Worm (Caenorhabditis elegans): ENCODE measurements around the gene C42D4.18.
A peak's percentile ranks its signal among the peaks of the same experiment; 100 is the strongest.

Gene C42D4.18

ce11 chrIV:7166553-7166952 lies at the start of gene C42D4.18:
TSS of gene C42D4.18 (plus strand) at chrIV:7166783.
- TF ChIP-seq pes-1 (GFP tag; IDR thresholded peaks at IDR 0.05) (no peak), tbx-37 (GFP tag; conservative IDR thresholded peaks at IDR 0.05) (no peak), sea-1 (GFP tag; conservative IDR thresholded peaks at IDR 0.05) (no peak), hmbx-1 (tag; optimal IDR thresholded peaks at IDR 0.05) (no peak)

DNA sequence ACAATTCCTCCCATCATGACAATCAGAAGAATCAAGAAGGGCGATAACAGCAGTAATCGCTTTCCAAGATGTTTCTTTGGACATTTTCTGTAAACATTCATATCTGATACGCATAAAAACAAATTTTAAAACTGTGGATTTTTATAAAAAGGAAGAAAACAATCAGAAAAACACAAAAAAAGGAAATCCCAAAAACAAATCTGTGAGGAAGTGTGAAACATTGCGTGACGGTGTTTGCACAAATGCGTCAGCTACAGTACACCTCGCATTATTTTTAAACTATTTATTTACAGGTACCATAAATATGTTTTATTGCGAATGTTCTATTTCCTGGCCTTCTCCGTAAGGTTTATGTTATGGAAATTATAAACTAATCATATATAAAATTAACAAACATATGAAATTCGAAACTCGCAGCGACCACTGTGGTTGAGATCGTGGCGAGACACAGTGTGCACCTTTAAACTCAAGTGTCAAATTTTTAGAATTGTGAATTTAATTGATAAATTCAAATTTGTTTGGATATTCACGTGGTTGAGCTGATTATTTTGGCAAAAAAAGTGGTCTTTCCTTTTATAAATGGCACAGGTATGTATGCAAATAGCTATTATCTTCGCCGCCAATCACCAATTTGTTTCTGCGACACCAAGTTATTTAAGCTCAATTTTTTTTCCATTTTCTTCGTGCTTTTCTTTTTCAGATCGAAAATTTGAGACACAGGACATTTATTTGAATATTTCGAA lies 45.1 kb upstream of the C42D4.18 start, which contains the start of the genes C34D4.10 and str-48:
Gene C34D4.10 (minus strand): TSS at position 101 of the 743 bp plus-strand sequence.
Gene str-48 (plus strand): TSS at position 693 of the 743 bp plus-strand sequence.
- TF ChIP-seq tbx-37 (GFP tag; conservative IDR thresholded peaks at IDR 0.05) = no peak
- no peak for TF ChIP-seq flt-1 (GFP tag; IDR thresholded peaks at IDR 0.05)
- no peak for TF ChIP-seq B0310.2 (tag; optimal IDR thresholded peaks at IDR 0.05)
- no peak for TF ChIP-seq tbx-11 (GFP tag; IDR thresholded peaks at IDR 0.05)
- TF ChIP-seq ceh-36 (tag; optimal IDR thresholded peaks at IDR 0.05) = no peak
- TF ChIP-seq scrt-1 (GFP tag; IDR thresholded peaks at IDR 0.05) = no peak
- no peak for TF ChIP-seq F13C5.2 (tag; optimal IDR thresholded peaks at IDR 0.05)

DNA sequence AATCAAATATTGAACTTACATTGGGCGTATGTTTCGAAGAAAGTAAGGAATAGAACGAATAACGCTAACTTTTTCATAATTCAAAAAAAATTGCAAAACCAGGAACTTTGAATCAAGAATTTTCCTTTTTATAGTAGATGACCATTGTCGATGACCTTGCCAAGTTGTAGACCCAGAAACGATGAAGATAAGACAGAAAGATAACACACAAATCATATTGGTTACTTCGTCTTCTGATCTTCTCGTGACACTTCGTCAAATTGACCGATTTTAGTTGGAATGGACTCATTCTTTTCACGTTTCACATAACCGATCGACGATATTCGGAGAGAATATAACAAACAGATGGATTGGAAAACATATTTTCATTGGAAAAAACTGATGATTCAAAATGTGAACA lies 34.8 kb upstream of the C42D4.18 start, which contains the start of gene grsp-3:
Gene grsp-3 (minus strand): TSS at position 149 of the 400 bp plus-strand sequence.
- no peak for TF ChIP-seq F13C5.2 (tag; optimal IDR thresholded peaks at IDR 0.05)
- TF ChIP-seq scrt-1 (GFP tag; IDR thresholded peaks at IDR 0.05) = no peak
- no peak for TF ChIP-seq pes-1 (GFP tag; IDR thresholded peaks at IDR 0.05)
- no peak for TF ChIP-seq tbx-11 (GFP tag; IDR thresholded peaks at IDR 0.05)
- no peak for TF ChIP-seq hnd-1 (tag; optimal IDR thresholded peaks at IDR 0.05)
- TF ChIP-seq tbx-37 (GFP tag; conservative IDR thresholded peaks at IDR 0.05) = no peak
- TF ChIP-seq ceh-13 (GFP tag; optimal IDR thresholded peaks at IDR 0.05) = no peak
- TF ChIP-seq aly-1 (tag; optimal IDR thresholded peaks at IDR 0.05) = no peak
- no peak for TF ChIP-seq B0310.2 (tag; optimal IDR thresholded peaks at IDR 0.05)
- TF ChIP-seq hmg-4 (GFP tag; optimal IDR thresholded peaks at IDR 0.05) = no peak
- TF ChIP-seq ceh-36 (tag; optimal IDR thresholded peaks at IDR 0.05) = no peak
- no peak for TF ChIP-seq tra-4 (tag; optimal IDR thresholded peaks at IDR 0.05)
- no peak for TF ChIP-seq ets-7 (tag; optimal IDR thresholded peaks at IDR 0.05)

ce11 chrIV:7133140-7133539 lies 33.4 kb upstream of the C42D4.18 start, which contains the start of gene cyn-12:
TSS of gene cyn-12 (minus strand) at chrIV:7133217.
- TF ChIP-seq ama-1 (optimal IDR thresholded peaks at IDR 0.05) = no peak
- TF ChIP-seq tbx-37 (GFP tag; conservative IDR thresholded peaks at IDR 0.05) = 0 out of 2 replicates have a peak, but pooled peaks have one; percentile 14

ce11 chrIV:7133983-7134382 lies 32.6 kb upstream of the C42D4.18 start, which contains the start of gene mutd-1:
TSS of gene mutd-1 (minus strand) at chrIV:7134083.
- TF ChIP-seq pes-1 (GFP tag; IDR thresholded peaks at IDR 0.05) (no peak), F13C5.2 (tag; optimal IDR thresholded peaks at IDR 0.05) (no peak), tbx-11 (GFP tag; IDR thresholded peaks at IDR 0.05) (no peak), ceh-13 (GFP tag; optimal IDR thresholded peaks at IDR 0.05) (no peak), tra-4 (tag; optimal IDR thresholded peaks at IDR 0.05) (no peak), hmg-4 (GFP tag; optimal IDR thresholded peaks at IDR 0.05) (no peak), ceh-36 (tag; optimal IDR thresholded peaks at IDR 0.05) (no peak), aly-1 (tag; optimal IDR thresholded peaks at IDR 0.05) (no peak), ama-1 (optimal IDR thresholded peaks at IDR 0.05) (no peak), scrt-1 (GFP tag; IDR thresholded peaks at IDR 0.05) (no peak), ets-7 (tag; optimal IDR thresholded peaks at IDR 0.05) (no peak), B0310.2 (tag; optimal IDR thresholded peaks at IDR 0.05) (no peak)

ce11 chrIV:7139143-7139542 lies 27.4 kb upstream of the C42D4.18 start:
- TF ChIP-seq ceh-36 (tag; optimal IDR thresholded peaks at IDR 0.05) (no peak), tbx-11 (GFP tag; IDR thresholded peaks at IDR 0.05) (no peak), F13C5.2 (tag; optimal IDR thresholded peaks at IDR 0.05) (no peak), pes-1 (GFP tag; IDR thresholded peaks at IDR 0.05) (no peak), ceh-13 (GFP tag; optimal IDR thresholded peaks at IDR 0.05) (no peak), hnd-1 (tag; optimal IDR thresholded peaks at IDR 0.05) (no peak), B0310.2 (tag; optimal IDR thresholded peaks at IDR 0.05) (no peak), hmg-4 (GFP tag; optimal IDR thresholded peaks at IDR 0.05) (no peak)

ce11 chrIV:7144670-7145257 lies 21.8 kb upstream of the C42D4.18 start, which contains the start of gene hecd-1:
TSS of gene hecd-1 (minus strand) at chrIV:7144720.
- TF ChIP-seq ama-1 (optimal IDR thresholded peaks at IDR 0.05) (no peak), tra-4 (tag; optimal IDR thresholded peaks at IDR 0.05) (no peak), F13C5.2 (tag; optimal IDR thresholded peaks at IDR 0.05) (no peak), pes-1 (GFP tag; IDR thresholded peaks at IDR 0.05) (no peak), tbx-37 (GFP tag; conservative IDR thresholded peaks at IDR 0.05) (no peak), ets-7 (tag; optimal IDR thresholded peaks at IDR 0.05) (no peak), ceh-36 (tag; optimal IDR thresholded peaks at IDR 0.05) (no peak), scrt-1 (GFP tag; IDR thresholded peaks at IDR 0.05) (no peak), ceh-13 (GFP tag; optimal IDR thresholded peaks at IDR 0.05) (no peak), sea-1 (GFP tag; conservative IDR thresholded peaks at IDR 0.05) (no peak), hmg-4 (GFP tag; optimal IDR thresholded peaks at IDR 0.05) (no peak), hmbx-1 (tag; optimal IDR thresholded peaks at IDR 0.05) (no peak), tbx-11 (GFP tag; IDR thresholded peaks at IDR 0.05) (no peak)

ce11 chrIV:7147722-7148121 lies 18.9 kb upstream of the C42D4.18 start:
- TF ChIP-seq sea-1 (GFP tag; conservative IDR thresholded peaks at IDR 0.05) (no peak), aly-1 (tag; optimal IDR thresholded peaks at IDR 0.05) (no peak), F13C5.2 (tag; optimal IDR thresholded peaks at IDR 0.05) (no peak), hnd-1 (tag; optimal IDR thresholded peaks at IDR 0.05) (no peak), tra-4 (tag; optimal IDR thresholded peaks at IDR 0.05) (no peak), tbx-37 (GFP tag; conservative IDR thresholded peaks at IDR 0.05) (no peak)
